Worm (Caenorhabditis elegans): ENCODE results near the gene Y94H6A.5.

DNA sequence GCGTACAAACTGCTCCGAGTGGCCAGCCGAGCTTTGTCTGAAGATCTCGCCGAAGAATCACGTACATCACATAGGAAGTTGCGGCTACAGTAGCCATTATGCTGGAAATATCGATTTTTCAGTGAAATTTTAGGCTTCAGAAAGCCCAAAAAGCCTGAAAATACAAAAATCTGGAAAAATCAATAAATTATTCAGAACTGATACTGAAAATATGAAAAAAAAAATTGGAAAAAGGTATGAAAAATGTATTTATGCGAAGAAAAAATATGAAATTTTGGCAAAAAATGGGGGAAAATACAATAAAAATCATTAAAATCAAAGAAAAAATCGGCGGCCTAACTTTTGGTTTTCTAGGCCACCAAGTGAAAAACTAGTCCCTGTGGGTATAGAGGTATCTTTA is 9.2 kb upstream of the Y94H6A.5 start, which contains the start of gene Y94H6A.12:
- TF ChIP-seq ceh-82 (tag; optimal IDR thresholded peaks at IDR 0.05) (no peak), lin-13 (GFP tag; optimal IDR thresholded peaks at IDR 0.05) (no peak), nhr-20 (tag; optimal IDR thresholded peaks at IDR 0.05) (no peak)

Data from whole organism, L1 larva.